Worm (Caenorhabditis elegans) whole organism, young adult: Measurements from ENCODE around the gene bcc-1.
A peak's percentile ranks its signal among the peaks of the same experiment; 100 is the strongest.

Experiments
- B0019.2 ChIP-seq: fragments of 200-800 bp; sonication (Bioruptor generic); conservative IDR thresholded peaks from 2 replicates; pipeline ENCODE4 v1.3.6; 2022; ENCODE audit warnings: missing genetic modification reagents, missing genetic modification characterization, missing compliant biosample characterization
- B0261.1 ChIP-seq: sonication (generic microtip); optimal IDR thresholded peaks from 2 replicates; lab custom pipeline; 2016; ENCODE audit warnings: mild to moderate bottlenecking, missing genetic modification characterization, moderate library complexity, missing compliant biosample characterization
- C06A6.2 ChIP-seq: fragments of 200-800 bp; sonication (Bioruptor generic); conservative IDR thresholded peaks from 2 replicates; pipeline ENCODE4 v1.3.6; 2022; ENCODE audit warnings: missing genetic modification characterization, missing compliant biosample characterization
- D2030.7 ChIP-seq: fragments of 200-800 bp; sonication (Bioruptor generic); IDR thresholded peaks from 2 replicates; pipeline ENCODE4 v1.3.6; 2022; ENCODE audit warnings: missing genetic modification reagents, missing genetic modification characterization, missing compliant biosample characterization
- F22D6.2 ChIP-seq: sonication (generic microtip); optimal IDR thresholded peaks from 2 replicates; lab custom pipeline; 2016; ENCODE audit warnings: mild to moderate bottlenecking, missing genetic modification characterization, missing compliant biosample characterization
- F33H1.4 ChIP-seq: fragments of 200-800 bp; sonication (Bioruptor generic); IDR thresholded peaks from 2 replicates; pipeline ENCODE4 v1.3.6; 2022; ENCODE audit warnings: missing genetic modification reagents, missing genetic modification characterization, missing compliant biosample characterization
- F37B4.10 ChIP-seq: fragments of 200-800 bp; sonication (Bioruptor generic); IDR thresholded peaks from 2 replicates; pipeline ENCODE4 v1.3.6; 2022; ENCODE audit warnings: missing genetic modification characterization, missing compliant biosample characterization
- F55B11.4 ChIP-seq: sonication (generic microtip); optimal IDR thresholded peaks from 2 replicates; lab custom pipeline; 2016; ENCODE audit warnings: missing compliant biosample characterization, missing genetic modification characterization, borderline replicate concordance; ENCODE audit not compliant: insufficient read depth
- F57C9.4 ChIP-seq: sonication (generic microtip); optimal IDR thresholded peaks from 2 replicates; lab custom pipeline; 2017; ENCODE audit warnings: mild to moderate bottlenecking, missing genetic modification characterization, missing compliant biosample characterization
- Y53F4B.3 ChIP-seq: fragments of 200-800 bp; sonication (Bioruptor generic); IDR thresholded peaks from 2 replicates; pipeline ENCODE4 v1.3.6; 2022; ENCODE audit warnings: missing genetic modification reagents, missing genetic modification characterization, missing compliant biosample characterization
- Y53G8AR.9 ChIP-seq: fragments of 200-800 bp; sonication (Bioruptor generic); conservative IDR thresholded peaks from 2 replicates; pipeline ENCODE4 v1.3.6; 2022; ENCODE audit warnings: missing genetic modification reagents, missing genetic modification characterization, missing compliant biosample characterization
- athp-1 ChIP-seq: sonication (generic microtip); optimal IDR thresholded peaks from 2 replicates; lab custom pipeline; 2017; ENCODE audit warnings: mild to moderate bottlenecking, missing genetic modification characterization, missing compliant biosample characterization
- attf-6 ChIP-seq: fragments of 200-800 bp; sonication (Bioruptor generic); IDR thresholded peaks from 2 replicates; pipeline ENCODE4 v1.3.6; 2022; ENCODE audit warnings: missing genetic modification reagents, missing genetic modification characterization, missing compliant biosample characterization
- bed-2 ChIP-seq: fragments of 200-800 bp; sonication (Bioruptor generic); IDR thresholded peaks from 2 replicates; pipeline ENCODE4 v1.3.6; 2022; ENCODE audit warnings: missing genetic modification reagents, missing genetic modification characterization, missing compliant biosample characterization
- cebp-1 ChIP-seq, 2 experiments: fragments of 200-800 bp in 1 of 2; sonication (Bioruptor generic) in 1 of 2; sonication (generic microtip) in 1 of 2; IDR thresholded peaks in 1 of 2; optimal IDR thresholded peaks in 1 of 2; 2 replicates each; pipeline versions ENCODE4 v1.3.6 to Lab custom; 2017 to 2022; ENCODE audit warnings: missing compliant biosample characterization in 2 of 2, missing genetic modification characterization in 2 of 2, mild to moderate bottlenecking in 1 of 2, missing genetic modification reagents in 1 of 2, moderate library complexity in 1 of 2
- die-1 ChIP-seq: sonication (generic microtip); optimal IDR thresholded peaks from 2 replicates; lab custom pipeline; 2016; ENCODE audit warnings: missing genotype, mild to moderate bottlenecking, missing genetic modification characterization, missing compliant biosample characterization
- dox-1 ChIP-seq: fragments of 200-800 bp; sonication (Bioruptor generic); IDR thresholded peaks from 2 replicates; pipeline ENCODE4 v1.3.6; 2022; ENCODE audit warnings: missing genetic modification reagents, missing genetic modification characterization, missing compliant biosample characterization
- dpff-1 ChIP-seq: sonication (generic microtip); optimal IDR thresholded peaks from 2 replicates; lab custom pipeline; 2017; ENCODE audit warnings: mild to moderate bottlenecking, missing genetic modification characterization, missing compliant biosample characterization
- dpl-1 ChIP-seq: fragments of 150-350 bp; optimal IDR thresholded peaks from 2 replicates; lab custom pipeline; 2014; ENCODE audit warnings: missing biosample characterization, missing genetic modification reagents, missing genetic modification characterization
- efl-1 ChIP-seq: fragments of 150-350 bp; optimal IDR thresholded peaks from 2 replicates; lab custom pipeline; 2014; ENCODE audit warnings: missing biosample characterization, missing genetic modification reagents, missing genetic modification characterization
- egl-18 ChIP-seq: fragments of 200-800 bp; sonication (Bioruptor generic); IDR thresholded peaks from 2 replicates; pipeline ENCODE4 v1.3.6; 2022; ENCODE audit warnings: missing genetic modification reagents, missing genetic modification characterization, missing compliant biosample characterization
- egl-44 ChIP-seq: fragments of 200-800 bp; sonication (Bioruptor generic); IDR thresholded peaks from 2 replicates; pipeline ENCODE4 v1.3.6; 2022; ENCODE audit warnings: missing genetic modification reagents, missing genetic modification characterization, missing compliant biosample characterization
- fkh-3 ChIP-seq: sonication (generic microtip); optimal IDR thresholded peaks from 2 replicates; lab custom pipeline; 2016; ENCODE audit warnings: mild to moderate bottlenecking, missing genetic modification characterization, missing compliant biosample characterization
- gei-17 ChIP-seq: fragments of 200-800 bp; sonication (Bioruptor generic); optimal IDR thresholded peaks from 2 replicates; lab custom pipeline; 2018; ENCODE audit warnings: mild to moderate bottlenecking, missing genetic modification characterization, missing compliant biosample characterization
- hlh-12 ChIP-seq: sonication (generic microtip); optimal IDR thresholded peaks from 2 replicates; lab custom pipeline; 2016; ENCODE audit warnings: missing genetic modification characterization, missing compliant biosample characterization
- hlh-26 ChIP-seq: fragments of 200-800 bp; sonication (Bioruptor generic); conservative IDR thresholded peaks from 2 replicates; pipeline ENCODE4 v1.3.6; 2022; ENCODE audit warnings: missing genetic modification reagents, missing genetic modification characterization, missing compliant biosample characterization
- hmg-1.2 ChIP-seq: fragments of 200-800 bp; sonication (Bioruptor generic); IDR thresholded peaks from 2 replicates; pipeline ENCODE4 v1.3.6; 2022; ENCODE audit warnings: missing genetic modification reagents, missing genetic modification characterization, missing compliant biosample characterization
- hsf-1 ChIP-seq: fragments of 200-800 bp; sonication (Bioruptor generic); IDR thresholded peaks from 2 replicates; pipeline ENCODE4 v1.3.6; 2022; ENCODE audit warnings: missing genetic modification reagents, missing genetic modification characterization, missing compliant biosample characterization
- lag-1 ChIP-seq: fragments of 200-800 bp; sonication (Bioruptor generic); IDR thresholded peaks from 2 replicates; pipeline ENCODE4 v1.3.6; 2022; ENCODE audit warnings: missing genetic modification reagents, missing genetic modification characterization, missing compliant biosample characterization
- lin-35 ChIP-seq, 3 experiments: fragments of 150-350 bp in 2 of 3; sonication (generic microtip) in 1 of 3; optimal IDR thresholded peaks; 2 replicates each; lab custom pipeline; 2014 to 2018; ENCODE audit warnings: missing biosample characterization in 3 of 3, missing genetic modification characterization in 3 of 3, missing genetic modification reagents in 3 of 3
- lin-54 ChIP-seq: fragments of 200-800 bp; sonication (Bioruptor generic); optimal IDR thresholded peaks from 2 replicates; lab custom pipeline; 2018; ENCODE audit warnings: mild to moderate bottlenecking, missing genetic modification characterization, missing compliant biosample characterization
- lir-1 ChIP-seq: fragments of 200-800 bp; sonication (Bioruptor generic); conservative IDR thresholded peaks from 2 replicates; pipeline ENCODE4 v1.3.6; 2022; ENCODE audit warnings: missing genetic modification reagents, missing genetic modification characterization, missing compliant biosample characterization
- madf-8 ChIP-seq: fragments of 200-800 bp; sonication (Bioruptor generic); conservative IDR thresholded peaks from 2 replicates; pipeline ENCODE4 v1.3.6; 2022; ENCODE audit warnings: missing genetic modification reagents, missing genetic modification characterization, missing compliant biosample characterization
- mel-28 ChIP-seq: sonication (generic microtip); optimal IDR thresholded peaks from 2 replicates; lab custom pipeline; 2016; ENCODE audit warnings: borderline replicate concordance, mild to moderate bottlenecking, missing genetic modification characterization, missing compliant biosample characterization
- nfyb-1 ChIP-seq: fragments of 200-800 bp; sonication (Bioruptor generic); IDR thresholded peaks from 2 replicates; pipeline ENCODE4 v1.3.6; 2022; ENCODE audit warnings: missing genetic modification reagents, missing genetic modification characterization, missing compliant biosample characterization
- nhr-179 ChIP-seq: sonication (generic microtip); optimal IDR thresholded peaks from 2 replicates; lab custom pipeline; 2016; ENCODE audit warnings: mild to moderate bottlenecking, missing genetic modification characterization, missing compliant biosample characterization
- nhr-27 ChIP-seq: fragments of 200-800 bp; sonication (Bioruptor generic); optimal IDR thresholded peaks from 2 replicates; lab custom pipeline; 2018; ENCODE audit warnings: mild to moderate bottlenecking, missing genetic modification characterization, moderate library complexity, missing compliant biosample characterization
- nhr-80 ChIP-seq: sonication (generic microtip); optimal IDR thresholded peaks from 2 replicates; lab custom pipeline; 2016; ENCODE audit warnings: missing genetic modification characterization, missing compliant biosample characterization
- nhr-90 ChIP-seq: sonication (generic microtip); optimal IDR thresholded peaks from 2 replicates; lab custom pipeline; 2016; ENCODE audit warnings: missing genotype, mild to moderate bottlenecking, missing genetic modification characterization, missing compliant biosample characterization
- pha-4 ChIP-seq: fragments of 150-350 bp; sonication (generic microtip); optimal IDR thresholded peaks from 2 replicates; lab custom pipeline; 2014; ENCODE audit warnings: missing biosample characterization, missing genetic modification reagents, missing genetic modification characterization
- somi-1 ChIP-seq: fragments of 200-800 bp; sonication (Bioruptor generic); optimal IDR thresholded peaks from 2 replicates; lab custom pipeline; 2018; ENCODE audit warnings: mild to moderate bottlenecking, missing genetic modification characterization, missing compliant biosample characterization
- tbx-9 ChIP-seq: sonication (generic microtip); optimal IDR thresholded peaks from 2 replicates; lab custom pipeline; 2016; ENCODE audit warnings: borderline replicate concordance, missing genetic modification characterization, inconsistent platforms, missing compliant biosample characterization
- zfh-2 ChIP-seq: fragments of 200-800 bp; sonication (Bioruptor generic); conservative IDR thresholded peaks from 2 replicates; pipeline ENCODE4 v1.3.6; 2022; ENCODE audit warnings: missing genetic modification reagents, missing genetic modification characterization, missing compliant biosample characterization
- ztf-22 ChIP-seq: fragments of 200-800 bp; sonication (Bioruptor generic); optimal IDR thresholded peaks from 2 replicates; lab custom pipeline; 2018; ENCODE audit warnings: mild to moderate bottlenecking, missing genetic modification characterization, moderate library complexity, missing compliant biosample characterization
- ztf-6 ChIP-seq: fragments of 200-800 bp; sonication (Bioruptor generic); IDR thresholded peaks from 2 replicates; pipeline ENCODE4 v1.3.6; 2022; ENCODE audit warnings: missing genetic modification reagents, missing genetic modification characterization, missing compliant biosample characterization

bcc-1 gene

ce11 chrIV:11083609-11084008 is 8.7 kb downstream of the bcc-1 start, which contains the start of gene klc-1 (continued):
- TF ChIP-seq F37B4.10 (GFP tag; lab: Robert Waterston, UW) (no peak), D2030.7 (GFP tag; lab: Robert Waterston, UW) (peak; percentile 62), pha-4 (tag; lab: Kevin White, UChicago) (no peak), nhr-179 (tag; lab: Kevin White, UChicago) (no peak), hsf-1 (GFP tag; lab: Robert Waterston, UW) (peak; percentile 75; the same call in 1 of the 2 replicates), zfh-2 (GFP tag; lab: Robert Waterston, UW) (no peak), Y53G8AR.9 (GFP tag; lab: Robert Waterston, UW) (no peak), F57C9.4 (tag; lab: Kevin White, UChicago) (no peak), F33H1.4 (GFP tag; lab: Robert Waterston, UW) (peak; percentile 69), C06A6.2 (GFP tag; lab: Robert Waterston, UW) (no peak)

ce11 chrIV:11082789-11083235 is 9.5 kb downstream of the bcc-1 start:
- TF ChIP-seq egl-18 (GFP tag; lab: Robert Waterston, UW): peak; percentile 78; the same call in 1 of the 2 replicates
- no peak for TF ChIP-seq nhr-179 (tag; lab: Kevin White, UChicago)
- peak in 1 of 3 experiments; percentile 87 for TF ChIP-seq lin-35 (GFP tag; optimal IDR thresholded peaks at IDR 0.05; lab: Kevin White, UChicago)
- TF ChIP-seq nhr-80 (tag; lab: Kevin White, UChicago): peak; percentile 75
- no peak for TF ChIP-seq hlh-26
- peak; percentile 70 for TF ChIP-seq die-1 (tag; lab: Kevin White, UChicago)
- no peak for TF ChIP-seq D2030.7 (GFP tag; lab: Robert Waterston, UW)
- TF ChIP-seq F55B11.4 (tag; lab: Kevin White, UChicago): no peak
- no peak for TF ChIP-seq tbx-9 (tag; lab: Kevin White, UChicago)
- TF ChIP-seq Y53F4B.3 (GFP tag; lab: Robert Waterston, UW): no peak
- peak; percentile 62 for TF ChIP-seq F33H1.4 (GFP tag; lab: Robert Waterston, UW)
- TF ChIP-seq dpl-1: no peak
- TF ChIP-seq lag-1 (GFP tag; lab: Robert Waterston, UW): no peak
- no peak; the same call in 1 of the 2 replicates for TF ChIP-seq ztf-6 (GFP tag; lab: Robert Waterston, UW)
- no peak for TF ChIP-seq dpff-1
- TF ChIP-seq hmg-1.2 (GFP tag; lab: Robert Waterston, UW): peak; percentile 94
- TF ChIP-seq dox-1 (GFP tag; lab: Robert Waterston, UW): peak; percentile 83
- TF ChIP-seq nhr-27 (tag; lab: Kevin White, UChicago): no peak
- peak; percentile 30; the same call in 1 of the 2 replicates for TF ChIP-seq bed-2 (GFP tag; lab: Robert Waterston, UW)
- peak; percentile 85 for TF ChIP-seq athp-1
- TF ChIP-seq B0261.1: peak; percentile 8
- peak; percentile 81 for TF ChIP-seq ztf-22 (GFP tag; lab: Kevin White, UChicago)
- no peak for TF ChIP-seq B0019.2
- peak; percentile 64 for TF ChIP-seq F22D6.2
- TF ChIP-seq somi-1: peak; percentile 74
- no peak for TF ChIP-seq F37B4.10 (GFP tag; lab: Robert Waterston, UW)
- peak; percentile 65 for TF ChIP-seq mel-28 (tag; lab: Kevin White, UChicago)
- peak; percentile 90 for TF ChIP-seq nfyb-1 (GFP tag; lab: Robert Waterston, UW)
- no peak for TF ChIP-seq fkh-3
- peak; percentile 54; the same call in 1 of the 2 replicates for TF ChIP-seq egl-44
- peak; percentile 74 for TF ChIP-seq nhr-90
- TF ChIP-seq madf-8: no peak
- TF ChIP-seq lir-1 (GFP tag; lab: Robert Waterston, UW): peak; percentile 97
- no peak for TF ChIP-seq efl-1 (GFP tag; lab: Kevin White, UChicago)
- TF ChIP-seq hlh-12 (tag; lab: Kevin White, UChicago): no peak
- 0 out of 2 replicates have a peak, but pooled peaks have one; percentile 56 for TF ChIP-seq cebp-1 (GFP tag; IDR thresholded peaks at IDR 0.05; lab: Robert Waterston, UW)
- TF ChIP-seq cebp-1 (tag; optimal IDR thresholded peaks at IDR 0.05; lab: Kevin White, UChicago): peak; percentile 92
- TF ChIP-seq F57C9.4 (tag; lab: Kevin White, UChicago): no peak
- TF ChIP-seq gei-17 (GFP tag; lab: Kevin White, UChicago): peak; percentile 2
- peak; percentile 13; the same call in 1 of the 2 replicates for TF ChIP-seq attf-6 (GFP tag; lab: Robert Waterston, UW)
- TF ChIP-seq lin-54: peak; percentile 57
